Fruit fly (Drosophila melanogaster) whole organism, prepupa: Measurements from ENCODE around the gene Klc.

Source experiments
- Blimp-1 ChIP-seq: fragments of 200-800 bp; sonication (Bioruptor generic); optimal IDR thresholded peaks from 3 replicates; lab custom pipeline; 2017; ENCODE audit warnings: missing biosample characterization, missing genetic modification characterization, mild to moderate bottlenecking, moderate library complexity, missing genetic modification reagents
- CG10669 ChIP-seq: fragments of 200-800 bp; sonication (Bioruptor generic); optimal IDR thresholded peaks from 3 replicates; lab custom pipeline; 2018; ENCODE audit warnings: missing biosample characterization, mild to moderate bottlenecking, missing genetic modification characterization, moderate library complexity
- CG11294 ChIP-seq: fragments of 200-800 bp; sonication (Bioruptor generic); IDR thresholded peaks from 2 replicates; pipeline ENCODE4 v1.3.6; 2022; ENCODE audit warnings: missing biosample characterization, missing genetic modification characterization
- CG11762 ChIP-seq: fragments of 200-800 bp; sonication (Bioruptor generic); optimal IDR thresholded peaks from 3 replicates; lab custom pipeline; 2016; ENCODE audit warnings: missing biosample characterization, missing genetic modification characterization; ENCODE audit not compliant: insufficient read depth
- CG11902 ChIP-seq: fragments of 200-800 bp; sonication (Bioruptor generic); optimal IDR thresholded peaks from 3 replicates; lab custom pipeline; 2016; ENCODE audit warnings: missing biosample characterization, missing genetic modification characterization
- CG1621 ChIP-seq: fragments of 200-800 bp; sonication (Bioruptor generic); optimal IDR thresholded peaks from 3 replicates; lab custom pipeline; 2018; ENCODE audit warnings: missing biosample characterization, mild to moderate bottlenecking, missing genetic modification characterization
- CG16779 ChIP-seq: fragments of 200-800 bp; sonication (Bioruptor generic); optimal IDR thresholded peaks from 3 replicates; lab custom pipeline; 2017; ENCODE audit warnings: missing biosample characterization, mild to moderate bottlenecking, missing genetic modification characterization
- CG31627 ChIP-seq: fragments of 200-800 bp; sonication (Bioruptor generic); optimal IDR thresholded peaks from 3 replicates; lab custom pipeline; 2016; ENCODE audit warnings: missing biosample characterization, missing genetic modification characterization
- CG34406 ChIP-seq: fragments of 200-800 bp; sonication (Bioruptor generic); optimal IDR thresholded peaks from 3 replicates; lab custom pipeline; 2016; ENCODE audit warnings: missing biosample characterization, missing genetic modification characterization
- CG3919 ChIP-seq: fragments of 200-800 bp; sonication (Bioruptor generic); optimal IDR thresholded peaks from 3 replicates; lab custom pipeline; 2016; ENCODE audit warnings: missing biosample characterization, missing genetic modification characterization
- CG4318 ChIP-seq: fragments of 200-800 bp; sonication (Bioruptor generic); optimal IDR thresholded peaks from 3 replicates; lab custom pipeline; 2017; ENCODE audit warnings: missing biosample characterization, mild to moderate bottlenecking, missing genetic modification characterization
- CG6163 ChIP-seq: fragments of 200-800 bp; sonication (Bioruptor generic); IDR thresholded peaks from 3 replicates; pipeline ENCODE4 v1.3.6; 2022; ENCODE audit warnings: missing biosample characterization, missing genetic modification characterization
- CG6792 ChIP-seq: fragments of 200-800 bp; sonication (Bioruptor generic); optimal IDR thresholded peaks from 3 replicates; lab custom pipeline; 2016; ENCODE audit warnings: missing biosample characterization, missing genetic modification characterization
- CG6808 ChIP-seq: fragments of 200-800 bp; sonication (Bioruptor generic); optimal IDR thresholded peaks from 3 replicates; lab custom pipeline; 2017; ENCODE audit warnings: missing biosample characterization, missing genetic modification characterization, mild to moderate bottlenecking, moderate library complexity, missing genetic modification reagents
- CG6854 ChIP-seq: fragments of 200-800 bp; sonication (Bioruptor generic); optimal IDR thresholded peaks from 2 replicates; lab custom pipeline; 2017; ENCODE audit warnings: missing biosample characterization, mild to moderate bottlenecking, missing genetic modification characterization
- CG8119 ChIP-seq: fragments of 200-800 bp; sonication (Bioruptor generic); IDR thresholded peaks from 3 replicates; pipeline ENCODE4 v1.3.6; 2022; ENCODE audit warnings: missing biosample characterization, missing genetic modification characterization
- CG8632 ChIP-seq: fragments of 200-800 bp; sonication (Bioruptor generic); optimal IDR thresholded peaks from 3 replicates; lab custom pipeline; 2016; ENCODE audit warnings: missing biosample characterization, missing genetic modification characterization
- CG9139 ChIP-seq: fragments of 200-800 bp; sonication (Bioruptor generic); optimal IDR thresholded peaks from 3 replicates; lab custom pipeline; 2017; ENCODE audit warnings: missing biosample characterization, mild to moderate bottlenecking, missing genetic modification characterization
- Eip75B ChIP-seq: fragments of 200-800 bp; sonication (Bioruptor generic); optimal IDR thresholded peaks from 3 replicates; lab custom pipeline; 2016; ENCODE audit warnings: missing biosample characterization, missing genetic modification characterization
- Eip78C ChIP-seq: fragments of 200-800 bp; sonication (Bioruptor generic); peaks from one replicate; lab custom pipeline; 2016; ENCODE audit warnings: missing biosample characterization, missing genetic modification characterization
- Eip93F ChIP-seq: fragments of 200-800 bp; sonication (Bioruptor generic); optimal IDR thresholded peaks from 2 replicates; lab custom pipeline; 2016; ENCODE audit warnings: missing biosample characterization, mild to moderate bottlenecking, missing genetic modification characterization
- Ets21C ChIP-seq: fragments of 200-800 bp; sonication (Bioruptor generic); optimal IDR thresholded peaks from 3 replicates; lab custom pipeline; 2016; ENCODE audit warnings: missing biosample characterization, missing genetic modification characterization
- Ets96B ChIP-seq: fragments of 200-800 bp; optimal IDR thresholded peaks from 2 replicates; lab custom pipeline; 2019; ENCODE audit warnings: missing biosample characterization, mild to moderate bottlenecking, missing genetic modification characterization, moderate library complexity
- Hr38 ChIP-seq: sonication (Bioruptor generic); optimal IDR thresholded peaks from 2 replicates; lab custom pipeline; 2016; ENCODE audit warnings: missing biosample characterization, missing genetic modification characterization
- Hr4 ChIP-seq: fragments of 200-800 bp; sonication (Bioruptor generic); optimal IDR thresholded peaks from 3 replicates; lab custom pipeline; 2016; ENCODE audit warnings: missing biosample characterization, missing genetic modification characterization
- Lpt ChIP-seq: fragments of 200-800 bp; sonication (Bioruptor generic); optimal IDR thresholded peaks from 3 replicates; lab custom pipeline; 2016; ENCODE audit warnings: missing biosample characterization, missing genetic modification characterization
- Met ChIP-seq: fragments of 200-800 bp; sonication (Bioruptor generic); optimal IDR thresholded peaks from 3 replicates; lab custom pipeline; 2016; ENCODE audit warnings: missing biosample characterization, missing genetic modification characterization
- Smox ChIP-seq: fragments of 200-800 bp; sonication (Bioruptor generic); optimal IDR thresholded peaks from 3 replicates; lab custom pipeline; 2016; ENCODE audit warnings: missing biosample characterization, missing genetic modification characterization
- Sox15 ChIP-seq: fragments of 200-800 bp; sonication (Bioruptor generic); optimal IDR thresholded peaks from 3 replicates; lab custom pipeline; 2016; ENCODE audit warnings: missing biosample characterization, missing genetic modification characterization
- cyc ChIP-seq: fragments of 200-800 bp; sonication (Bioruptor generic); optimal IDR thresholded peaks from 3 replicates; lab custom pipeline; 2016; ENCODE audit warnings: missing biosample characterization, missing genetic modification characterization
- dac ChIP-seq: fragments of 200-800 bp; sonication (Bioruptor generic); optimal IDR thresholded peaks from 2 replicates; lab custom pipeline; 2017; ENCODE audit warnings: missing biosample characterization, mild to moderate bottlenecking, missing genetic modification characterization
- dsx ChIP-seq: fragments of 200-800 bp; optimal IDR thresholded peaks from 3 replicates; lab custom pipeline; 2019; ENCODE audit warnings: missing biosample characterization, mild to moderate bottlenecking, missing genetic modification characterization, moderate library complexity; ENCODE audit not compliant: poor library complexity, severe bottlenecking
- eg ChIP-seq: fragments of 200-800 bp; sonication (Bioruptor generic); IDR thresholded peaks from 3 replicates; pipeline ENCODE4 v1.3.6; 2022; ENCODE audit warnings: missing biosample characterization, missing genetic modification characterization
- fd85E ChIP-seq: fragments of 200-800 bp; sonication (Bioruptor generic); optimal IDR thresholded peaks from 3 replicates; lab custom pipeline; 2016; ENCODE audit warnings: missing biosample characterization, missing genetic modification characterization
- lz ChIP-seq: fragments of 200-800 bp; sonication (Bioruptor generic); optimal IDR thresholded peaks from 3 replicates; lab custom pipeline; 2016; ENCODE audit warnings: missing biosample characterization, missing genetic modification characterization
- net ChIP-seq: fragments of 200-800 bp; sonication (Bioruptor generic); optimal IDR thresholded peaks from 3 replicates; lab custom pipeline; 2016; ENCODE audit warnings: missing biosample characterization, missing genetic modification characterization
- salr ChIP-seq, 2 experiments: fragments of 200-800 bp; sonication (Bioruptor generic); optimal IDR thresholded peaks; 3 replicates each; lab custom pipeline; 2016 to 2018; ENCODE audit warnings: missing biosample characterization in 2 of 2, missing genetic modification characterization in 2 of 2, mild to moderate bottlenecking in 1 of 2
- ss ChIP-seq, 2 experiments: fragments of 200-800 bp; sonication (Bioruptor generic); optimal IDR thresholded peaks; 2 replicates in 1 of 2; 3 replicates in 1 of 2; lab custom pipeline; 2017 to 2018; ENCODE audit warnings: mild to moderate bottlenecking in 2 of 2, missing biosample characterization in 2 of 2, missing genetic modification characterization in 2 of 2, moderate library complexity in 1 of 2
- svp ChIP-seq: fragments of 200-800 bp; sonication (Bioruptor generic); peaks from one replicate; lab custom pipeline; 2016; ENCODE audit warnings: missing biosample characterization, missing genetic modification characterization
- topi ChIP-seq: fragments of 200-800 bp; sonication (Bioruptor generic); optimal IDR thresholded peaks from 3 replicates; lab custom pipeline; 2016; ENCODE audit warnings: missing biosample characterization, missing genetic modification characterization

The Klc gene

dm6 chr3L:12725749-12726148 is 24.1 kb downstream of the Klc start (continued):
- TF ChIP-seq Eip93F (GFP tag; lab: Kevin White, UChicago), result no peak
- TF ChIP-seq salr (GFP tag; optimal IDR thresholded peaks at IDR 0.05; lab: Kevin White, UChicago), result no peak
- TF ChIP-seq CG16779, result no peak
- TF ChIP-seq Smox, result peak; percentile 50
- peak; percentile 49 for TF ChIP-seq Ets96B (tag; lab: Kevin White, UChicago)
- no peak for TF ChIP-seq net
- TF ChIP-seq CG34406, result no peak
- TF ChIP-seq CG6854 (GFP tag; lab: Kevin White, UChicago), result no peak
- no peak for TF ChIP-seq CG11294 (GFP tag; lab: Robert Waterston, UW)
- peak; percentile 3 for TF ChIP-seq Hr4 (GFP tag; lab: Kevin White, UChicago)
- TF ChIP-seq dsx (GFP tag; lab: Kevin White, UChicago), result peak; percentile 48
- TF ChIP-seq eg (GFP tag; lab: Robert Waterston, UW), result no peak
- peak; percentile 38 for TF ChIP-seq lz (GFP tag; lab: Kevin White, UChicago)
- no peak for TF ChIP-seq Sox15 (GFP tag; lab: Kevin White, UChicago)
- TF ChIP-seq CG3919 (GFP tag; lab: Kevin White, UChicago), result peak; percentile 71
- TF ChIP-seq CG31627 (GFP tag; lab: Kevin White, UChicago), result peak; percentile 38
- TF ChIP-seq CG8119 (GFP tag; lab: Robert Waterston, UW), result no peak
- peak; percentile 16 for TF ChIP-seq CG1621
- no peak for TF ChIP-seq CG4318
- TF ChIP-seq Lpt (GFP tag; lab: Kevin White, UChicago), result no peak
- TF ChIP-seq ss (GFP tag; optimal IDR thresholded peaks at IDR 0.05; lab: Kevin White, UChicago), result no peak
- TF ChIP-seq CG8632 (GFP tag; lab: Kevin White, UChicago), result no peak
- peak; percentile 35 for TF ChIP-seq CG6808 (GFP tag; lab: Kevin White, UChicago)
- TF ChIP-seq topi (GFP tag; lab: Kevin White, UChicago), result peak; percentile 69
- TF ChIP-seq CG10669 (GFP tag; lab: Kevin White, UChicago), result peak; percentile 48
- TF ChIP-seq Eip78C (GFP tag; lab: Kevin White, UChicago), result peak; percentile 88

- TF ChIP-seq svp (GFP tag; lab: Kevin White, UChicago), result peak; percentile 59
- TF ChIP-seq Hr38 (GFP tag; lab: Kevin White, UChicago), result no peak
Measured at dm6 chr3L:12720699-12721098, 29.2 kb downstream of the Klc start.

dm6 chr3L:12717621-12718020 is 32.2 kb downstream of the Klc start:
- TF ChIP-seq Ets21C (GFP tag; lab: Kevin White, UChicago), result no peak

dm6 chr3L:12716661-12717060 is 33.2 kb downstream of the Klc start:
- no peak for TF ChIP-seq Hr4 (GFP tag; lab: Kevin White, UChicago)
- no peak for TF ChIP-seq Eip78C (GFP tag; lab: Kevin White, UChicago)
- no peak for TF ChIP-seq CG6163 (GFP tag; lab: Robert Waterston, UW)
- no peak for TF ChIP-seq CG8632 (GFP tag; lab: Kevin White, UChicago)
- TF ChIP-seq cyc (GFP tag; lab: Kevin White, UChicago), result no peak
- no peak for TF ChIP-seq salr (GFP tag; optimal IDR thresholded peaks at IDR 0.05; lab: Kevin White, UChicago)
- TF ChIP-seq Eip75B, result no peak
- TF ChIP-seq CG11902, result no peak
- no peak for TF ChIP-seq Smox
- TF ChIP-seq net, result no peak
- TF ChIP-seq CG6854 (GFP tag; lab: Kevin White, UChicago), result no peak
- no peak for TF ChIP-seq dac (GFP tag; lab: Kevin White, UChicago)

dm6 chr3L:12714588-12715196 is 35.2 kb downstream of the Klc start:
- no peak for TF ChIP-seq CG9139 (GFP tag; lab: Kevin White, UChicago)
- no peak for TF ChIP-seq fd85E
- no peak for TF ChIP-seq Smox
- no peak for TF ChIP-seq Met (GFP tag; lab: Kevin White, UChicago)
- no peak for TF ChIP-seq CG11762 (GFP tag; lab: Kevin White, UChicago)
- no peak for TF ChIP-seq dsx (GFP tag; lab: Kevin White, UChicago)
- TF ChIP-seq CG6792 (GFP tag; lab: Kevin White, UChicago), result no peak
- TF ChIP-seq CG3919 (GFP tag; lab: Kevin White, UChicago), result no peak
- TF ChIP-seq Eip75B, result no peak
- no peak for TF ChIP-seq Blimp-1 (GFP tag; lab: Kevin White, UChicago)
- no peak for TF ChIP-seq Ets96B (tag; lab: Kevin White, UChicago)
